Fruit fly (Drosophila melanogaster): ENCODE results near the gene CG15145.

dm6 chr2L:17484174-17484573 lies 47.9 kb downstream of the CG15145 start, which contains the start of the genes GCS2beta and CG5131:
- TF ChIP-seq CTCF (optimal IDR thresholded peaks at IDR 0.05) = peak in 1 of 2 experiments; percentile 18
- no peak for TF ChIP-seq CG8478 (optimal IDR thresholded peaks at IDR 0.05)
